Worm (Caenorhabditis elegans) whole organism, L2 larva: ENCODE data around the gene srh-213.

Experiments
- R02D3.7 ChIP-seq: fragments of 150-350 bp; optimal IDR thresholded peaks from 2 replicates; lab custom pipeline; 2014; ENCODE audit warnings: missing biosample characterization, missing genetic modification characterization
- ZK546.5 ChIP-seq: sonication (generic microtip); optimal IDR thresholded peaks from 2 replicates; lab custom pipeline; 2017; ENCODE audit warnings: missing biosample characterization, missing genetic modification characterization
- alr-1 ChIP-seq: fragments of 150-350 bp; optimal IDR thresholded peaks from 2 replicates; lab custom pipeline; 2014; ENCODE audit warnings: missing biosample characterization, missing genetic modification characterization
- ama-1 ChIP-seq: fragments of 150-350 bp; optimal IDR thresholded peaks from 2 replicates; lab custom pipeline; 2018; ENCODE audit warnings: inconsistent platforms
- blmp-1 ChIP-seq: sonication (generic microtip); optimal IDR thresholded peaks from 2 replicates; lab custom pipeline; 2017; ENCODE audit warnings: missing genetic modification characterization, mild to moderate bottlenecking, missing compliant biosample characterization, antibody characterized with exemption, moderate library complexity; ENCODE audit not compliant: insufficient read depth
- ceh-82 ChIP-seq: fragments of 150-350 bp; optimal IDR thresholded peaks from 2 replicates; lab custom pipeline; 2014; ENCODE audit warnings: missing biosample characterization, missing genetic modification characterization
- elt-1 ChIP-seq: fragments of 150-350 bp; optimal IDR thresholded peaks from 2 replicates; lab custom pipeline; 2014; ENCODE audit warnings: missing biosample characterization, missing genetic modification characterization
- fos-1 ChIP-seq: fragments of 150-350 bp; optimal IDR thresholded peaks from 2 replicates; lab custom pipeline; 2014; ENCODE audit warnings: missing biosample characterization, missing genetic modification characterization
- nhr-237 ChIP-seq: fragments of 150-350 bp; optimal IDR thresholded peaks from 2 replicates; lab custom pipeline; 2014; ENCODE audit warnings: missing biosample characterization, missing genetic modification characterization
- sma-3 ChIP-seq: sonication (generic microtip); optimal IDR thresholded peaks from 2 replicates; lab custom pipeline; 2016; ENCODE audit warnings: missing genetic modification reagents, missing genetic modification characterization, missing compliant biosample characterization
- snpc-4 ChIP-seq: fragments of 150-350 bp; optimal IDR thresholded peaks from 2 replicates; lab custom pipeline; 2014; ENCODE audit warnings: missing biosample characterization, missing genetic modification characterization
- unc-39 ChIP-seq: fragments of 150-350 bp; optimal IDR thresholded peaks from 2 replicates; lab custom pipeline; 2014; ENCODE audit warnings: missing biosample characterization, missing genetic modification characterization

- TF ChIP-seq ZK546.5 (tag; lab: Kevin White, UChicago): no peak
- no peak for TF ChIP-seq fos-1
- no peak for TF ChIP-seq blmp-1 (tag; lab: Kevin White, UChicago)
- TF ChIP-seq unc-39: no peak
- no peak for TF ChIP-seq ceh-82 (tag; lab: Kevin White, UChicago)
- no peak for TF ChIP-seq R02D3.7
- TF ChIP-seq ama-1 (lab: Kevin White, UChicago): no peak
- TF ChIP-seq nhr-237 (tag; lab: Kevin White, UChicago): no peak
- TF ChIP-seq snpc-4 (tag; lab: Kevin White, UChicago): no peak
- no peak for TF ChIP-seq elt-1 (tag; lab: Kevin White, UChicago)
- no peak for TF ChIP-seq alr-1 (tag; lab: Kevin White, UChicago)
- no peak for TF ChIP-seq sma-3 (GFP tag; lab: Kevin White, UChicago)
Measured at ce11 chrV:3594936-3595335, at the start of gene srh-213.
